Worm (Caenorhabditis elegans) whole organism, L2 larva: ENCODE measurements around the gene pgph-3.

ENCODE experiments used
- F13H6.1 ChIP-seq: sonication (generic microtip); optimal IDR thresholded peaks from 2 replicates; lab custom pipeline; 2016; ENCODE audit warnings: missing genetic modification characterization, missing compliant biosample characterization
- ZK546.5 ChIP-seq: sonication (generic microtip); optimal IDR thresholded peaks from 2 replicates; lab custom pipeline; 2017; ENCODE audit warnings: missing biosample characterization, missing genetic modification characterization
- ama-1 ChIP-seq: fragments of 150-350 bp; optimal IDR thresholded peaks from 2 replicates; lab custom pipeline; 2018; ENCODE audit warnings: inconsistent platforms
- blmp-1 ChIP-seq: sonication (generic microtip); optimal IDR thresholded peaks from 2 replicates; lab custom pipeline; 2017; ENCODE audit warnings: missing genetic modification characterization, mild to moderate bottlenecking, missing compliant biosample characterization, antibody characterized with exemption, moderate library complexity; ENCODE audit not compliant: insufficient read depth
- ceh-82 ChIP-seq: fragments of 150-350 bp; optimal IDR thresholded peaks from 2 replicates; lab custom pipeline; 2014; ENCODE audit warnings: missing biosample characterization, missing genetic modification characterization
- elt-3 ChIP-seq: sonication (generic microtip); optimal IDR thresholded peaks from 2 replicates; lab custom pipeline; 2017; ENCODE audit warnings: missing biosample characterization, missing genetic modification characterization
- fos-1 ChIP-seq: fragments of 150-350 bp; optimal IDR thresholded peaks from 2 replicates; lab custom pipeline; 2014; ENCODE audit warnings: missing biosample characterization, missing genetic modification characterization
- lin-11 ChIP-seq: fragments of 150-350 bp; sonication (generic microtip); optimal IDR thresholded peaks from 2 replicates; lab custom pipeline; 2014; ENCODE audit warnings: missing biosample characterization, missing genetic modification characterization, inconsistent platforms, mixed read lengths
- lin-39 ChIP-seq: fragments of 150-350 bp; optimal IDR thresholded peaks from 2 replicates; lab custom pipeline; 2014; ENCODE audit warnings: missing biosample characterization, missing genetic modification reagents, missing genetic modification characterization
- mab-5 ChIP-seq: fragments of 150-350 bp; optimal IDR thresholded peaks from 2 replicates; lab custom pipeline; 2014; ENCODE audit warnings: missing biosample characterization, missing genetic modification characterization
- nhr-237 ChIP-seq: fragments of 150-350 bp; optimal IDR thresholded peaks from 2 replicates; lab custom pipeline; 2014; ENCODE audit warnings: missing biosample characterization, missing genetic modification characterization
- snpc-4 ChIP-seq: fragments of 150-350 bp; optimal IDR thresholded peaks from 2 replicates; lab custom pipeline; 2014; ENCODE audit warnings: missing biosample characterization, missing genetic modification characterization
- zag-1 ChIP-seq: fragments of 150-350 bp; optimal IDR thresholded peaks from 2 replicates; lab custom pipeline; 2014; ENCODE audit warnings: missing biosample characterization, missing genetic modification characterization

- TF ChIP-seq nhr-237 (tag; lab: Kevin White, UChicago) (no peak), ama-1 (no peak), zag-1 (no peak), mab-5 (tag; lab: Kevin White, UChicago) (no peak), snpc-4 (no peak), ZK546.5 (tag; lab: Kevin White, UChicago) (no peak), lin-11 (tag; lab: Kevin White, UChicago) (no peak), ceh-82 (no peak), fos-1 (tag; lab: Kevin White, UChicago) (no peak), lin-39 (tag; lab: Kevin White, UChicago) (no peak), elt-3 (tag; lab: Kevin White, UChicago) (no peak), F13H6.1 (no peak), blmp-1 (tag; lab: Kevin White, UChicago) (no peak)
Measured at ce11 chrV:5713510-5713909, 50.1 kb downstream of the pgph-3 start.
